Fruit fly (Drosophila melanogaster): ENCODE data around the gene Wdr82.

The Wdr82 gene

dm6 chr2L:8420259-8420930 is 46.1 kb downstream of the Wdr82 start (continued):
- TF ChIP-seq CG11762 (GFP tag; optimal IDR thresholded peaks at IDR 0.05; ENCODE audit: insufficient read depth) (no peak), CG10669 (GFP tag; optimal IDR thresholded peaks at IDR 0.05) (peak; percentile 22), dsx (GFP tag; optimal IDR thresholded peaks at IDR 0.05; ENCODE audit: poor library complexity, severe bottlenecking) (peak; percentile 72), Sox14 (GFP tag; optimal IDR thresholded peaks at IDR 0.05) (peak; percentile 7), net (GFP tag; optimal IDR thresholded peaks at IDR 0.05) (no peak), esn (GFP tag; optimal IDR thresholded peaks at IDR 0.05) (no peak), Lpt (GFP tag; optimal IDR thresholded peaks at IDR 0.05) (peak; percentile 6), CG6792 (GFP tag; optimal IDR thresholded peaks at IDR 0.05) (no peak), topi (GFP tag; optimal IDR thresholded peaks at IDR 0.05) (no peak)

dm6 chr2L:8421717-8422116 is 47.5 kb downstream of the Wdr82 start:
- no peak for TF ChIP-seq Smox (GFP tag; optimal IDR thresholded peaks at IDR 0.05)
- TF ChIP-seq svp (GFP tag): no peak
- no peak for TF ChIP-seq CG6163 (GFP tag; IDR thresholded peaks at IDR 0.05)
- no peak for TF ChIP-seq esn (GFP tag; optimal IDR thresholded peaks at IDR 0.05)

dm6 chr2L:8423047-8423446 is 48.8 kb downstream of the Wdr82 start:
- TF ChIP-seq Eip75B (GFP tag; optimal IDR thresholded peaks at IDR 0.05): no peak
- TF ChIP-seq fkh (GFP tag; optimal IDR thresholded peaks at IDR 0.05): no peak
- TF ChIP-seq Eip78C (GFP tag): peak; percentile 49
- no peak for TF ChIP-seq OdsH (GFP tag; optimal IDR thresholded peaks at IDR 0.05)
- no peak for TF ChIP-seq acj6 (GFP tag; optimal IDR thresholded peaks at IDR 0.05)
- no peak for TF ChIP-seq CG4318 (GFP tag; optimal IDR thresholded peaks at IDR 0.05)
- peak; percentile 46 for TF ChIP-seq dsx (GFP tag; optimal IDR thresholded peaks at IDR 0.05; ENCODE audit: poor library complexity, severe bottlenecking)
- TF ChIP-seq esn (GFP tag; optimal IDR thresholded peaks at IDR 0.05): no peak
- TF ChIP-seq CG6792 (GFP tag; optimal IDR thresholded peaks at IDR 0.05): no peak
- TF ChIP-seq CG15336 (GFP tag; IDR thresholded peaks at IDR 0.05): no peak
- TF ChIP-seq CG11902 (GFP tag; optimal IDR thresholded peaks at IDR 0.05): no peak
- no peak for TF ChIP-seq Sox14 (GFP tag; optimal IDR thresholded peaks at IDR 0.05)
- no peak for TF ChIP-seq eg (GFP tag; IDR thresholded peaks at IDR 0.05)
- no peak for TF ChIP-seq CG8632 (GFP tag; optimal IDR thresholded peaks at IDR 0.05)

dm6 chr2L:8423460-8424089 is 49.3 kb downstream of the Wdr82 start:
- TF ChIP-seq Eip93F (GFP tag; optimal IDR thresholded peaks at IDR 0.05) (no peak), vri (GFP tag; optimal IDR thresholded peaks at IDR 0.05) (no peak), fkh (GFP tag; optimal IDR thresholded peaks at IDR 0.05) (peak; percentile 23), acj6 (GFP tag; optimal IDR thresholded peaks at IDR 0.05) (peak; percentile 6), Eip78C (GFP tag) (peak; percentile 54), Smox (GFP tag; optimal IDR thresholded peaks at IDR 0.05) (no peak), Sox14 (GFP tag; optimal IDR thresholded peaks at IDR 0.05) (no peak), CG3032 (tag; optimal IDR thresholded peaks at IDR 0.05) (no peak), CG11902 (GFP tag; optimal IDR thresholded peaks at IDR 0.05) (no peak), Blimp-1 (GFP tag; optimal IDR thresholded peaks at IDR 0.05) (no peak), CG6276 (GFP tag; optimal IDR thresholded peaks at IDR 0.05) (no peak), CG7368 (GFP tag; optimal IDR thresholded peaks at IDR 0.05) (no peak), Ets96B (tag; optimal IDR thresholded peaks at IDR 0.05) (peak; percentile 20), Hr4 (GFP tag; optimal IDR thresholded peaks at IDR 0.05) (peak; percentile 3), Met (GFP tag; optimal IDR thresholded peaks at IDR 0.05) (peak; percentile 40), svp (GFP tag) (peak; percentile 53), topi (GFP tag; optimal IDR thresholded peaks at IDR 0.05) (no peak), Gug (GFP tag; IDR thresholded peaks at IDR 0.05) (no peak), esn (GFP tag; optimal IDR thresholded peaks at IDR 0.05) (peak; percentile 35), Hr39 (GFP tag; optimal IDR thresholded peaks at IDR 0.05) (no peak), eg (GFP tag; IDR thresholded peaks at IDR 0.05) (no peak), Lpt (GFP tag; optimal IDR thresholded peaks at IDR 0.05) (no peak), CG11762 (GFP tag; optimal IDR thresholded peaks at IDR 0.05; ENCODE audit: insufficient read depth) (no peak), ss (GFP tag; optimal IDR thresholded peaks at IDR 0.05) (peak in 1 of 2 experiments; percentile 33), CG10631 (GFP tag; optimal IDR thresholded peaks at IDR 0.05) (peak; percentile 24), Sox102F (GFP tag; optimal IDR thresholded peaks at IDR 0.05) (peak; percentile 57), CG3919 (GFP tag; optimal IDR thresholded peaks at IDR 0.05) (peak; percentile 7), CG10669 (GFP tag; optimal IDR thresholded peaks at IDR 0.05) (peak; percentile 36), CG6808 (GFP tag; optimal IDR thresholded peaks at IDR 0.05) (peak; percentile 58), dac (GFP tag; optimal IDR thresholded peaks at IDR 0.05) (no peak), Sox15 (GFP tag; optimal IDR thresholded peaks at IDR 0.05) (no peak)

All from whole organism, prepupa.